Worm (Caenorhabditis elegans): ENCODE measurements around the gene cfz-2.

The cfz-2 gene

ce11 chrV:3476228-3476627 is 31.6 kb upstream of the cfz-2 start:
- TF ChIP-seq F57C9.4 (tag; optimal IDR thresholded peaks at IDR 0.05) (no peak), ztf-28 (GFP tag; IDR thresholded peaks at IDR 0.05) (no peak), pbrm-1 (GFP tag; IDR thresholded peaks at IDR 0.05) (no peak), bed-2 (GFP tag; IDR thresholded peaks at IDR 0.05) (no peak), egl-18 (GFP tag; IDR thresholded peaks at IDR 0.05) (no peak), ama-1 (optimal IDR thresholded peaks at IDR 0.05) (no peak), ama-1 (GFP tag; optimal IDR thresholded peaks at IDR 0.05) (no peak), F22D6.2 (tag; optimal IDR thresholded peaks at IDR 0.05) (no peak), F39B2.1 (GFP tag; IDR thresholded peaks at IDR 0.05) (no peak), repo-1 (tag; optimal IDR thresholded peaks at IDR 0.05) (no peak), die-1 (tag; optimal IDR thresholded peaks at IDR 0.05) (no peak), sptf-2 (GFP tag; optimal IDR thresholded peaks at IDR 0.05) (no peak), Y79H2A.3 (GFP tag; conservative IDR thresholded peaks at IDR 0.05) (no peak), nfya-1 (tag; optimal IDR thresholded peaks at IDR 0.05; ENCODE audit: borderline replicate concordance, insufficient read depth) (no peak), T07F8.4 (tag; optimal IDR thresholded peaks at IDR 0.05) (no peak)

- TF ChIP-seq cebp-2 (GFP tag; IDR thresholded peaks at IDR 0.05) (no peak), rcor-1 (GFP tag; IDR thresholded peaks at IDR 0.05) (no peak), B0336.3 (GFP tag; IDR thresholded peaks at IDR 0.05) (no peak), tbp1 (GFP tag; optimal IDR thresholded peaks at IDR 0.05) (no peak), pha-4 (tag; optimal IDR thresholded peaks at IDR 0.05) (no peak), hsf-1 (GFP tag; IDR thresholded peaks at IDR 0.05) (no peak), ekl-4 (GFP tag; IDR thresholded peaks at IDR 0.05) (no peak), B0261.1 (tag; optimal IDR thresholded peaks at IDR 0.05) (no peak), C17E4.6 (GFP tag; IDR thresholded peaks at IDR 0.05) (no peak), atf-7 (tag; optimal IDR thresholded peaks at IDR 0.05) (no peak), nhr-80 (tag; optimal IDR thresholded peaks at IDR 0.05) (no peak), lsy-27 (tag; optimal IDR thresholded peaks at IDR 0.05; ENCODE audit: borderline replicate concordance, insufficient read depth) (no peak)
Measured at ce11 chrV:3475021-3475420, 30.3 kb upstream of the cfz-2 start, which contains the start of gene oac-2. oac-2 (minus strand) TSS chrV:3475121.

- TF ChIP-seq F33H1.4 (GFP tag; IDR thresholded peaks at IDR 0.05), result no peak
- TF ChIP-seq ceh-91 (GFP tag; IDR thresholded peaks at IDR 0.05), result no peak
- no peak for TF ChIP-seq die-1 (tag; optimal IDR thresholded peaks at IDR 0.05)
- no peak for TF ChIP-seq D2030.7 (GFP tag; IDR thresholded peaks at IDR 0.05)
- TF ChIP-seq Y79H2A.3 (GFP tag; conservative IDR thresholded peaks at IDR 0.05), result no peak
- no peak for TF ChIP-seq hrde-1 (tag; optimal IDR thresholded peaks at IDR 0.05; ENCODE audit: borderline replicate concordance)
- no peak for TF ChIP-seq dpl-1 (GFP tag; optimal IDR thresholded peaks at IDR 0.05)
- TF ChIP-seq sea-2 (GFP tag; IDR thresholded peaks at IDR 0.05), result no peak
- no peak for TF ChIP-seq akir-1 (GFP tag; optimal IDR thresholded peaks at IDR 0.05)
- TF ChIP-seq pha-4 (tag; optimal IDR thresholded peaks at IDR 0.05), result no peak
- TF ChIP-seq ztf-3 (GFP tag; optimal IDR thresholded peaks at IDR 0.05), result no peak
- no peak for TF ChIP-seq nhr-80 (tag; optimal IDR thresholded peaks at IDR 0.05)
Measured at ce11 chrV:3470782-3471181, 26.1 kb upstream of the cfz-2 start, which contains the start of gene srbc-29. srbc-29 (minus strand) TSS chrV:3470882.

- TF ChIP-seq hrde-1 (tag; optimal IDR thresholded peaks at IDR 0.05; ENCODE audit: borderline replicate concordance) (no peak), hmg-1.2 (GFP tag; IDR thresholded peaks at IDR 0.05) (peak; percentile 88), zfh-2 (GFP tag; conservative IDR thresholded peaks at IDR 0.05) (no peak)
Measured at ce11 chrV:3468436-3468835, 23.8 kb upstream of the cfz-2 start, which contains the start of gene gst-33. gst-33 (minus strand) TSS chrV:3468562.

Measured in whole organism, young adult.